Worm (Caenorhabditis elegans) whole organism, L1 larva: ENCODE data around the gene F48G7.12.

Source experiments
- C16A3.4 ChIP-seq: fragments of 150-350 bp; optimal IDR thresholded peaks from 2 replicates; lab custom pipeline; 2014; ENCODE audit warnings: missing biosample characterization, missing genetic modification characterization
- F16B12.6 ChIP-seq: fragments of 150-350 bp; optimal IDR thresholded peaks from 2 replicates; lab custom pipeline; 2014; ENCODE audit warnings: missing biosample characterization, missing genetic modification characterization
- Y116A8C.19 ChIP-seq: sonication (generic microtip); optimal IDR thresholded peaks from 2 replicates; lab custom pipeline; 2016; ENCODE audit warnings: missing compliant biosample characterization, missing genetic modification characterization, borderline replicate concordance
- aha-1 ChIP-seq: fragments of 150-350 bp; optimal IDR thresholded peaks from 2 replicates; lab custom pipeline; 2014; ENCODE audit warnings: missing biosample characterization, missing genetic modification characterization
- alr-1 ChIP-seq: fragments of 200-800 bp; sonication (Bioruptor generic); optimal IDR thresholded peaks from 2 replicates; lab custom pipeline; 2018; ENCODE audit warnings: borderline replicate concordance, mild to moderate bottlenecking, missing genetic modification characterization, missing compliant biosample characterization
- aly-2 ChIP-seq: fragments of 150-350 bp; optimal IDR thresholded peaks from 2 replicates; lab custom pipeline; 2014; ENCODE audit warnings: missing biosample characterization, missing genetic modification characterization
- ama-1 ChIP-seq: fragments of 150-350 bp; optimal IDR thresholded peaks from 2 replicates; lab custom pipeline; 2014
- blmp-1 ChIP-seq: fragments of 150-350 bp; optimal IDR thresholded peaks from 2 replicates; lab custom pipeline; 2014; ENCODE audit warnings: missing biosample characterization, missing genetic modification characterization
- ceh-63 ChIP-seq: fragments of 200-800 bp; sonication (Bioruptor generic); optimal IDR thresholded peaks from 2 replicates; lab custom pipeline; 2018; ENCODE audit warnings: mild to moderate bottlenecking, missing genetic modification characterization, missing compliant biosample characterization
- ceh-8 ChIP-seq: fragments of 200-800 bp; sonication (Bioruptor generic); optimal IDR thresholded peaks from 2 replicates; lab custom pipeline; 2018; ENCODE audit warnings: mild to moderate bottlenecking, missing genetic modification characterization, moderate library complexity, missing compliant biosample characterization
- ceh-90 ChIP-seq: sonication (generic microtip); optimal IDR thresholded peaks from 2 replicates; lab custom pipeline; 2016; ENCODE audit warnings: missing genetic modification characterization, missing compliant biosample characterization
- ces-1 ChIP-seq: fragments of 150-350 bp; optimal IDR thresholded peaks from 2 replicates; lab custom pipeline; 2014; ENCODE audit warnings: missing biosample characterization, missing genetic modification reagents, missing genetic modification characterization
- dpl-1 ChIP-seq, 3 experiments: fragments of 150-350 bp in 2 of 3; sonication (generic microtip) in 1 of 3; optimal IDR thresholded peaks; 2 replicates each; lab custom pipeline; 2014 to 2017; ENCODE audit warnings: missing biosample characterization in 3 of 3, missing genetic modification characterization in 3 of 3, missing genetic modification reagents in 3 of 3
- efl-1 ChIP-seq, 4 experiments: fragments of 150-350 bp; optimal IDR thresholded peaks in 3 of 4; peaks in 1 of 4; 1 replicate in 1 of 4; 2 replicates in 3 of 4; lab custom pipeline; 2014; ENCODE audit warnings: missing biosample characterization in 2 of 4, missing genetic modification characterization in 2 of 4, missing genetic modification reagents in 2 of 4
- egl-13 ChIP-seq: sonication (generic microtip); optimal IDR thresholded peaks from 2 replicates; lab custom pipeline; 2016; ENCODE audit warnings: missing genotype, missing genetic modification reagents, missing genetic modification characterization, missing compliant biosample characterization
- egl-27 ChIP-seq, 2 experiments: fragments of 150-350 bp in 1 of 2; sonication (generic microtip); optimal IDR thresholded peaks; 3 replicates each; lab custom pipeline; 2017 to 2018; ENCODE audit warnings: missing biosample characterization in 2 of 2, missing genetic modification characterization in 2 of 2, missing genetic modification reagents in 2 of 2
- elt-3 ChIP-seq, 6 experiments: fragments of 150-350 bp in 1 of 6; sonication (generic microtip); optimal IDR thresholded peaks; 2 replicates each; lab custom pipeline; 2017 to 2018; ENCODE audit warnings: missing biosample characterization in 6 of 6, missing genetic modification characterization in 6 of 6, inconsistent platforms in 1 of 6
- ets-5 ChIP-seq: fragments of 200-800 bp; sonication (Bioruptor generic); IDR thresholded peaks from 2 replicates; pipeline ENCODE4 v1.3.6; 2022; ENCODE audit warnings: missing genetic modification characterization, missing compliant biosample characterization
- fkh-4 ChIP-seq: sonication (generic microtip); optimal IDR thresholded peaks from 2 replicates; lab custom pipeline; 2016; ENCODE audit warnings: missing compliant biosample characterization, missing genetic modification characterization, borderline replicate concordance
- fos-1 ChIP-seq: fragments of 150-350 bp; optimal IDR thresholded peaks from 2 replicates; lab custom pipeline; 2014; ENCODE audit warnings: missing biosample characterization, missing genetic modification characterization
- hlh-17 ChIP-seq: fragments of 200-800 bp; sonication (Bioruptor generic); optimal IDR thresholded peaks from 2 replicates; lab custom pipeline; 2018; ENCODE audit warnings: missing genetic modification characterization, mild to moderate bottlenecking, missing compliant biosample characterization, moderate library complexity, borderline replicate concordance
- hlh-4 ChIP-seq: sonication (generic microtip); optimal IDR thresholded peaks from 2 replicates; lab custom pipeline; 2016; ENCODE audit warnings: mild to moderate bottlenecking, missing genetic modification characterization, missing compliant biosample characterization
- hpl-2 ChIP-seq: fragments of 150-350 bp; optimal IDR thresholded peaks from 2 replicates; lab custom pipeline; 2014; ENCODE audit warnings: missing biosample characterization, missing genetic modification reagents, missing genetic modification characterization
- irx-1 ChIP-seq: sonication (generic microtip); optimal IDR thresholded peaks from 2 replicates; lab custom pipeline; 2016; ENCODE audit warnings: missing genetic modification characterization, missing compliant biosample characterization
- isw-1 ChIP-seq: fragments of 200-800 bp; sonication (Bioruptor generic); IDR thresholded peaks from 2 replicates; pipeline ENCODE4 v1.3.6; 2022; ENCODE audit warnings: missing genetic modification characterization, missing compliant biosample characterization
- lin-13 ChIP-seq: fragments of 150-350 bp; optimal IDR thresholded peaks from 2 replicates; lab custom pipeline; 2014; ENCODE audit warnings: missing biosample characterization, missing genetic modification reagents, missing genetic modification characterization
- lin-15B ChIP-seq: fragments of 150-350 bp; sonication (generic microtip); optimal IDR thresholded peaks from 3 replicates; lab custom pipeline; 2014; ENCODE audit warnings: missing biosample characterization, missing genetic modification characterization
- lin-35 ChIP-seq, 2 experiments: fragments of 150-350 bp; optimal IDR thresholded peaks; 2 replicates each; lab custom pipeline; 2014; ENCODE audit warnings: missing biosample characterization in 2 of 2, missing genetic modification characterization in 2 of 2, missing genetic modification reagents in 2 of 2
- lin-39 ChIP-seq: fragments of 150-350 bp; optimal IDR thresholded peaks from 2 replicates; lab custom pipeline; 2014; ENCODE audit warnings: missing biosample characterization, missing genetic modification reagents, missing genetic modification characterization
- mef-2 ChIP-seq: fragments of 150-350 bp; optimal IDR thresholded peaks from 2 replicates; lab custom pipeline; 2014; ENCODE audit warnings: missing biosample characterization, missing genetic modification characterization
- mep-1 ChIP-seq: fragments of 150-350 bp; optimal IDR thresholded peaks from 2 replicates; lab custom pipeline; 2014; ENCODE audit warnings: missing biosample characterization, missing genetic modification characterization
- nhr-19 ChIP-seq: fragments of 200-800 bp; sonication (Bioruptor generic); conservative IDR thresholded peaks from 2 replicates; pipeline ENCODE4 v1.3.6; 2022; ENCODE audit warnings: missing genetic modification characterization, missing compliant biosample characterization
- nhr-20 ChIP-seq: sonication (generic microtip); optimal IDR thresholded peaks from 2 replicates; lab custom pipeline; 2016; ENCODE audit warnings: mild to moderate bottlenecking, missing genetic modification characterization, missing compliant biosample characterization
- nhr-237 ChIP-seq: fragments of 150-350 bp; optimal IDR thresholded peaks from 2 replicates; lab custom pipeline; 2014; ENCODE audit warnings: missing biosample characterization, missing genetic modification characterization
- nhr-71 ChIP-seq: sonication (generic microtip); optimal IDR thresholded peaks from 2 replicates; lab custom pipeline; 2016; ENCODE audit warnings: mild to moderate bottlenecking, missing genetic modification characterization, moderate library complexity, missing compliant biosample characterization
- nhr-77 ChIP-seq: fragments of 150-350 bp; optimal IDR thresholded peaks from 2 replicates; lab custom pipeline; 2014; ENCODE audit warnings: missing biosample characterization, missing genetic modification characterization
- nhr-90 ChIP-seq: sonication (generic microtip); optimal IDR thresholded peaks from 2 replicates; lab custom pipeline; 2016; ENCODE audit warnings: mild to moderate bottlenecking, missing genetic modification characterization, missing compliant biosample characterization; ENCODE audit not compliant: poor library complexity
- pax-3 ChIP-seq: fragments of 200-800 bp; sonication (Bioruptor generic); optimal IDR thresholded peaks from 2 replicates; lab custom pipeline; 2018; ENCODE audit warnings: mild to moderate bottlenecking, missing genetic modification characterization, moderate library complexity, missing compliant biosample characterization
- pqm-1 ChIP-seq: sonication (generic microtip); optimal IDR thresholded peaks from 3 replicates; lab custom pipeline; 2017; ENCODE audit warnings: missing biosample characterization, missing genetic modification characterization
- skn-1 ChIP-seq: fragments of 150-350 bp; optimal IDR thresholded peaks from 2 replicates; lab custom pipeline; 2014; ENCODE audit warnings: missing biosample characterization, missing genetic modification characterization
- snu-23 ChIP-seq: sonication (generic microtip); optimal IDR thresholded peaks from 2 replicates; lab custom pipeline; 2016; ENCODE audit warnings: missing genetic modification characterization, missing compliant biosample characterization
- sox-4 ChIP-seq: sonication (generic microtip); optimal IDR thresholded peaks from 2 replicates; lab custom pipeline; 2016; ENCODE audit warnings: missing genetic modification characterization, missing compliant biosample characterization
- sptf-1 ChIP-seq: fragments of 150-350 bp; optimal IDR thresholded peaks from 2 replicates; lab custom pipeline; 2014; ENCODE audit warnings: missing biosample characterization, missing genetic modification characterization
- swsn-7 ChIP-seq: sonication (generic microtip); optimal IDR thresholded peaks from 2 replicates; lab custom pipeline; 2016; ENCODE audit warnings: missing genetic modification characterization, missing compliant biosample characterization
- tbx-2 ChIP-seq: sonication (generic microtip); optimal IDR thresholded peaks from 2 replicates; lab custom pipeline; 2016; ENCODE audit warnings: missing genetic modification characterization, missing compliant biosample characterization
- unc-62 ChIP-seq: fragments of 150-350 bp; optimal IDR thresholded peaks from 2 replicates; lab custom pipeline; 2014; ENCODE audit warnings: missing biosample characterization, missing genetic modification reagents, missing genetic modification characterization
- unc-86 ChIP-seq: sonication (generic microtip); optimal IDR thresholded peaks from 2 replicates; lab custom pipeline; 2016; ENCODE audit warnings: missing genetic modification characterization, missing compliant biosample characterization

The F48G7.12 gene

ce11 chrV:638328-638727, 7.7 kb downstream of the F48G7.12 start, which contains the start of gene srj-37:
Gene srj-37 (plus strand): TSS chrV:638628.
- no peak for TF ChIP-seq swsn-7 (tag; lab: Kevin White, UChicago)
- TF ChIP-seq nhr-237 (tag; lab: Kevin White, UChicago): no peak
- no peak for TF ChIP-seq lin-39 (tag; lab: Kevin White, UChicago)
- no peak for TF ChIP-seq unc-86 (tag; lab: Kevin White, UChicago)
- no peak for TF ChIP-seq tbx-2 (tag; lab: Kevin White, UChicago)
- TF ChIP-seq lin-13 (GFP tag; lab: Kevin White, UChicago): no peak
- no peak for TF ChIP-seq C16A3.4 (tag; lab: Kevin White, UChicago)
- no peak for TF ChIP-seq skn-1 (tag; lab: Kevin White, UChicago)
- TF ChIP-seq nhr-90 (tag; lab: Kevin White, UChicago): no peak
- TF ChIP-seq sptf-1 (tag; lab: Kevin White, UChicago): no peak
- no peak for TF ChIP-seq isw-1
- TF ChIP-seq nhr-20 (tag; lab: Kevin White, UChicago): no peak
- no peak for TF ChIP-seq Y116A8C.19 (tag; lab: Kevin White, UChicago)
- TF ChIP-seq elt-3 (tag; optimal IDR thresholded peaks at IDR 0.05; lab: Kevin White, UChicago): no peak
- TF ChIP-seq unc-62: no peak
- no peak for TF ChIP-seq hpl-2 (GFP tag; lab: Kevin White, UChicago)

ce11 chrV:636281-636680, 9.7 kb downstream of the F48G7.12 start, which contains the start of gene pals-31:
Gene pals-31 (plus strand): TSS chrV:636581.
- no peak for TF ChIP-seq aha-1 (tag; lab: Kevin White, UChicago)
- TF ChIP-seq nhr-19: no peak
- no peak for TF ChIP-seq pax-3 (tag; lab: Kevin White, UChicago)
- no peak for TF ChIP-seq lin-35 (GFP tag; optimal IDR thresholded peaks at IDR 0.05; lab: Kevin White, UChicago)
- no peak for TF ChIP-seq sox-4 (tag; lab: Kevin White, UChicago)
- no peak for TF ChIP-seq egl-13 (tag; lab: Kevin White, UChicago)
- TF ChIP-seq lin-39 (tag; lab: Kevin White, UChicago): no peak
- no peak for TF ChIP-seq efl-1 (optimal IDR thresholded peaks at IDR 0.05; lab: Kevin White, UChicago)
- no peak for TF ChIP-seq efl-1 (GFP tag; optimal IDR thresholded peaks at IDR 0.05 in 1 of 2; lab: Kevin White, UChicago)
- TF ChIP-seq irx-1 (tag; lab: Kevin White, UChicago): no peak
- no peak for TF ChIP-seq F16B12.6 (tag; lab: Kevin White, UChicago)
- no peak for TF ChIP-seq ceh-90 (tag; lab: Kevin White, UChicago)
- no peak for TF ChIP-seq mep-1 (tag; lab: Kevin White, UChicago)
- TF ChIP-seq ceh-63 (GFP tag; lab: Kevin White, UChicago): no peak
- TF ChIP-seq isw-1: no peak

ce11 chrV:635630-636029, 10.4 kb downstream of the F48G7.12 start:
- TF ChIP-seq hpl-2 (GFP tag; lab: Kevin White, UChicago): no peak
- no peak for TF ChIP-seq lin-15B (tag; lab: Kevin White, UChicago)
- peak; percentile 27 for TF ChIP-seq nhr-71 (tag; lab: Kevin White, UChicago)
- no peak for TF ChIP-seq ama-1 (lab: Kevin White, UChicago)
- peak; percentile 44 for TF ChIP-seq snu-23 (GFP tag; lab: Kevin White, UChicago)
- no peak for TF ChIP-seq fos-1 (tag; lab: Kevin White, UChicago)
- no peak for TF ChIP-seq lin-39 (tag; lab: Kevin White, UChicago)
- TF ChIP-seq nhr-19: no peak
- TF ChIP-seq hlh-17: no peak
- TF ChIP-seq unc-86 (tag; lab: Kevin White, UChicago): no peak
- TF ChIP-seq egl-27 (tag; optimal IDR thresholded peaks at IDR 0.05; lab: Kevin White, UChicago): no peak
- no peak for TF ChIP-seq nhr-237 (tag; lab: Kevin White, UChicago)
- no peak for TF ChIP-seq irx-1 (tag; lab: Kevin White, UChicago)
- no peak for TF ChIP-seq mef-2
- no peak for TF ChIP-seq nhr-77
- TF ChIP-seq unc-62: no peak
- no peak for TF ChIP-seq efl-1 (optimal IDR thresholded peaks at IDR 0.05; lab: Kevin White, UChicago)
- TF ChIP-seq efl-1 (GFP tag; optimal IDR thresholded peaks at IDR 0.05 in 1 of 2; lab: Kevin White, UChicago): no peak
- TF ChIP-seq lin-35 (GFP tag; optimal IDR thresholded peaks at IDR 0.05; lab: Kevin White, UChicago): peak in 1 of 2 experiments; percentile 67
- no peak for TF ChIP-seq ceh-8 (GFP tag; lab: Kevin White, UChicago)
- no peak for TF ChIP-seq aly-2 (tag; lab: Kevin White, UChicago)
- TF ChIP-seq ces-1 (GFP tag; lab: Kevin White, UChicago): no peak
- no peak for TF ChIP-seq Y116A8C.19 (tag; lab: Kevin White, UChicago)
- TF ChIP-seq C16A3.4 (tag; lab: Kevin White, UChicago): peak; percentile 27
- no peak for TF ChIP-seq mep-1 (tag; lab: Kevin White, UChicago)
- TF ChIP-seq dpl-1 (GFP tag; optimal IDR thresholded peaks at IDR 0.05; lab: Kevin White, UChicago): no peak
- no peak for TF ChIP-seq alr-1
- no peak for TF ChIP-seq ets-5 (GFP tag; lab: Robert Waterston, UW)
- TF ChIP-seq hlh-4 (tag; lab: Kevin White, UChicago): no peak
- no peak for TF ChIP-seq F16B12.6 (tag; lab: Kevin White, UChicago)
- TF ChIP-seq blmp-1 (tag; lab: Kevin White, UChicago): peak; percentile 35
- no peak for TF ChIP-seq pqm-1 (tag; lab: Kevin White, UChicago)
- TF ChIP-seq fkh-4 (tag; lab: Kevin White, UChicago): no peak
